Fruit fly (Drosophila melanogaster): ENCODE data around the gene rdgB.

Gene rdgB

DNA sequence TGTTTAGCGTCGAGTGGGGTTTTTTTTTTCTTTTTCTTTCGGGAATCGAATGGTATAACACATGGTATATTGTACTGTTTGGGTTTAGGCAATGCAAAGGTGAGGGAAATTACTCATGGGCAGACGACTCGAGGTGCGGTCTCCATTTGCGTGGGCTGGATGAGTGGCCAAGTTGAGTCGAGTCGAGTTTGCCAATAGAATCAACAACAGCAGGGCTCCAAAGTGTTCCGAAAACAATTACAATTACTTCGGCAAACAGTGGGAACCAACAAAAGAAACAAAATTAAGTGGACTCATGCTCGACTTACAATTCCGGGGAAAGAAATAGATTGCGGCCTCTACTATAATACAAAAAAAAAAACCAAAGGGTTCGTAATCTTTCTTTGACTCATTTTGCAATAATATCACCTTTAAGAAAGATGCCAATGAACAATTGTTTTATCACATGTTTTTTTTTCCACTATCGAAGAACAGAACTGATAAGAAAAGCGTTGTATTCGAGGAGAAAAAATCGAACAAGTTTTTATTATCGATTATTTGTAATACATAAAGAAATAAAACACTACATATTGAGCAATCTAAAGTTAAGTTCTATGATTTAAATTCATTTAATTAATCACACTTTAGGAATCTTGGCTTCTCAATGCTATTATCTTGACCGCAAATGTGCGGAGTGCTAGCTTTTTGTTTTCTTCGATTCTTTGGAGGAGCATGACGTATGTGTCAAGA lies 57.9 kb downstream of the rdgB start (continued):
- TF ChIP-seq jing (GFP tag; optimal IDR thresholded peaks at IDR 0.05) (no peak), tio (GFP tag; optimal IDR thresholded peaks at IDR 0.05) (no peak), gsb-n (tag; optimal IDR thresholded peaks at IDR 0.05) (peak; percentile 15), TFAM (GFP tag; optimal IDR thresholded peaks at IDR 0.05) (no peak), CG14710 (tag; optimal IDR thresholded peaks at IDR 0.05) (peak; percentile 6), kni (GFP tag; optimal IDR thresholded peaks at IDR 0.05) (peak; percentile 1), CG10209 (GFP tag; optimal IDR thresholded peaks at IDR 0.05) (peak; percentile 40), prd (optimal IDR thresholded peaks at IDR 0.05) (no peak), prd (GFP tag; IDR thresholded peaks at IDR 0.05) (no peak), schlank (tag; optimal IDR thresholded peaks at IDR 0.05) (no peak), Doc3 (GFP tag; IDR thresholded peaks at IDR 0.05; ENCODE audit: partially characterized antibody) (no peak), Nf-YC (tag; optimal IDR thresholded peaks at IDR 0.05) (no peak), CG9797 (GFP tag; optimal IDR thresholded peaks at IDR 0.05) (no peak), Max (GFP tag; optimal IDR thresholded peaks at IDR 0.05) (no peak), bbx (GFP tag; IDR thresholded peaks at IDR 0.05; ENCODE audit: partially characterized antibody) (no peak), CG11695 (GFP tag; IDR thresholded peaks at IDR 0.05) (no peak), ATbp (GFP tag; optimal IDR thresholded peaks at IDR 0.05) (peak; percentile 57), org-1 (GFP tag; optimal IDR thresholded peaks at IDR 0.05) (no peak), CG4617 (GFP tag; optimal IDR thresholded peaks at IDR 0.05; ENCODE audit: borderline replicate concordance) (no peak), pros (GFP tag; optimal IDR thresholded peaks at IDR 0.05) (no peak), Usf (GFP tag; optimal IDR thresholded peaks at IDR 0.05) (no peak), CG18619 (GFP tag; optimal IDR thresholded peaks at IDR 0.05) (peak; percentile 31), BEAF-32 (GFP tag; optimal IDR thresholded peaks at IDR 0.05) (no peak), HHEX (GFP tag; optimal IDR thresholded peaks at IDR 0.05) (peak; percentile 1), Ets65A (GFP tag) (peak; percentile 77), bab2 (GFP tag; optimal IDR thresholded peaks at IDR 0.05) (peak; percentile 28), CG18599 (GFP tag; optimal IDR thresholded peaks at IDR 0.05) (peak; percentile 29), Sox100B (GFP tag; optimal IDR thresholded peaks at IDR 0.05) (peak; percentile 15), dm (GFP tag; optimal IDR thresholded peaks at IDR 0.05) (no peak), Mrtf (GFP tag; IDR thresholded peaks at IDR 0.05) (no peak), ftz-f1 (GFP tag; optimal IDR thresholded peaks at IDR 0.05) (no peak), CG8478 (optimal IDR thresholded peaks at IDR 0.05) (no peak), Med (GFP tag) (peak; percentile 39), grn (GFP tag; optimal IDR thresholded peaks at IDR 0.05) (no peak), CG12219 (GFP tag; optimal IDR thresholded peaks at IDR 0.05) (no peak), unc-4 (GFP tag; IDR thresholded peaks at IDR 0.05; ENCODE audit: partially characterized antibody) (no peak), tin (GFP tag; optimal IDR thresholded peaks at IDR 0.05) (no peak), CG31388 (GFP tag; optimal IDR thresholded peaks at IDR 0.05) (no peak), phol (tag; optimal IDR thresholded peaks at IDR 0.05) (peak; percentile 34), CTCF (GFP tag; optimal IDR thresholded peaks at IDR 0.05) (no peak), jumu (GFP tag; optimal IDR thresholded peaks at IDR 0.05) (no peak), PHDP (tag; optimal IDR thresholded peaks at IDR 0.05) (peak; percentile 22), CG30431 (GFP tag; optimal IDR thresholded peaks at IDR 0.05) (no peak), CG34376 (GFP tag; optimal IDR thresholded peaks at IDR 0.05) (no peak), CG11093 (GFP tag; IDR thresholded peaks at IDR 0.05) (no peak), CG3726 (GFP tag; IDR thresholded peaks at IDR 0.05) (no peak), CG3838 (GFP tag; optimal IDR thresholded peaks at IDR 0.05) (no peak), CG9727 (GFP tag; optimal IDR thresholded peaks at IDR 0.05) (peak; percentile 48), run (tag; optimal IDR thresholded peaks at IDR 0.05) (no peak), vvl (GFP tag; IDR thresholded peaks at IDR 0.05) (0 out of 2 replicates have a peak, but pooled peaks have one; percentile 8), CG4282 (GFP tag; optimal IDR thresholded peaks at IDR 0.05) (no peak)
